Worm (Caenorhabditis elegans): ENCODE measurements around the gene ceh-81.
"Not testable (repeated sequence)": the region's sequence is repeated elsewhere in the genome, so short reads cannot be mapped to it uniquely, and the experiment has no call there.

DNA sequence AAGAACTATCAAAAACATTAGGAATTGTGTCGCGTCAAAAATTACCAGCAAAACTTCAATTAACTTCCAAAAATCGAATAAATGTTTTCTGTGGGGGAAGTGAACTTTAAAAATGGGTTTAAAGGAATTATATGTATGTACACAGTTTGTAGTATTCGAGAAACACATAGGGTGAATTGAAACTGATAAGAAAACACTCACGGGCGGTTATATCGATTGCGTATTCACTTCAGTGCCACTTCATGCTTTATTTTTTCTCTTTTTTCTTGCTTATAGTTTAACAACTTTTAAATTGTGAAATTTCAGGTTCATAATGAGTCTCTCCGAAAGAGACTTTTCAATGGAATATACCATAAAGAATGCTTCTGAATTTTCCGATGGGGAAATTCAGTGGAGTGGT lies 45.0 kb downstream of the ceh-81 start, which contains the start of gene F36H5.14:
- not testable (repeated sequence) for TF ChIP-seq aly-1 (tag; optimal IDR thresholded peaks at IDR 0.05); ama-1 (optimal IDR thresholded peaks at IDR 0.05); scrt-1 (GFP tag; IDR thresholded peaks at IDR 0.05); hmbx-1 (tag; optimal IDR thresholded peaks at IDR 0.05); ceh-36 (tag; optimal IDR thresholded peaks at IDR 0.05); sea-1 (GFP tag; conservative IDR thresholded peaks at IDR 0.05); tbx-37 (GFP tag; conservative IDR thresholded peaks at IDR 0.05); hmg-4 (GFP tag; optimal IDR thresholded peaks at IDR 0.05); tbx-11 (GFP tag; IDR thresholded peaks at IDR 0.05); pes-1 (GFP tag; IDR thresholded peaks at IDR 0.05); flt-1 (GFP tag; IDR thresholded peaks at IDR 0.05)
